Fruit fly (Drosophila melanogaster): ENCODE data around the gene Brf.

Gene Brf

DNA sequence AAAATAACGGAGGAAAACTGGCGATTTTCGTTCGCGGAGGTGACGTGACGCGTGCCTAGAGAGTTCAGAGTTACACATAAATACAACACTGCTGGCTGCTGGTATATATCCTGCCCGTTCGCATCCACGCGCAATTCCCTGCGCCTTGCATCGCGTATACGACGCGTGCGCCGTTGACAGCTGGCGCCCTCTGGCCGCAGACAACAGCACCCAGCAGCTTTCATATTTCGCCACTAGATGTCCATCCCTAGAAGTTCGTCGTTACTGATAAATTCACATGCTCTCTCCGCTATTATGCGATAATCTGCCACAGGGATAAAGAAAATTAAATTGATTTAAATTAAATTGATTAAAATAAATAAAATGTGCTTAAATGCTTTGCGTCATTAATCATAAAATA lies 11.3 kb upstream of the Brf start, which contains the start of gene Sur-8 (continued):
- TF ChIP-seq CG10959 (GFP tag; IDR thresholded peaks at IDR 0.05) = peak; percentile 29; the same call in 1 of the 2 replicates
- TF ChIP-seq pita (GFP tag; optimal IDR thresholded peaks at IDR 0.05) = no peak
- peak; percentile 81 for TF ChIP-seq CG5953 (GFP tag; IDR thresholded peaks at IDR 0.05)
- TF ChIP-seq mld (GFP tag; IDR thresholded peaks at IDR 0.05; ENCODE audit: partially characterized antibody) = peak; percentile 11; the same call in 1 of the 3 replicates
- TF ChIP-seq row (GFP tag; IDR thresholded peaks at IDR 0.05) = 0 out of 3 replicates have a peak, but pooled peaks have one; percentile 22
- TF ChIP-seq bbx (GFP tag; IDR thresholded peaks at IDR 0.05; ENCODE audit: partially characterized antibody) = no peak
- TF ChIP-seq CG11696 (GFP tag; IDR thresholded peaks at IDR 0.05) = peak; percentile 44; the same call in 1 of the 2 replicates
- TF ChIP-seq Adf1 (GFP tag; IDR thresholded peaks at IDR 0.05) = peak; percentile 39
- TF ChIP-seq zen (tag; optimal IDR thresholded peaks at IDR 0.05) = peak; percentile 53
- no peak for TF ChIP-seq gcm (GFP tag; optimal IDR thresholded peaks at IDR 0.05)
- TF ChIP-seq MTF-1 (GFP tag; optimal IDR thresholded peaks at IDR 0.05; ENCODE audit: borderline replicate concordance) = peak; percentile 78
- TF ChIP-seq CG3847 (GFP tag; IDR thresholded peaks at IDR 0.05) = peak; percentile 61
- TF ChIP-seq Opbp (GFP tag; IDR thresholded peaks at IDR 0.05; ENCODE audit: partially characterized antibody) = peak; percentile 50; the same call in 2 of the 3 replicates
- 0 out of 2 replicates have a peak, but pooled peaks have one; percentile 20 for TF ChIP-seq unc-4 (GFP tag; IDR thresholded peaks at IDR 0.05; ENCODE audit: partially characterized antibody)
- no peak for TF ChIP-seq lola (GFP tag; optimal IDR thresholded peaks at IDR 0.05)
- no peak for TF ChIP-seq chn (GFP tag; optimal IDR thresholded peaks at IDR 0.05)
- TF ChIP-seq CG7357 (GFP tag; IDR thresholded peaks at IDR 0.05) = peak; percentile 34; the same call in 1 of the 3 replicates
- TF ChIP-seq CG18011 (GFP tag; optimal IDR thresholded peaks at IDR 0.05) = peak; percentile 25
- TF ChIP-seq Oaz (GFP tag; IDR thresholded peaks at IDR 0.05) = 0 out of 2 replicates have a peak, but pooled peaks have one; percentile 45
- no peak for TF ChIP-seq CG10565 (GFP tag; optimal IDR thresholded peaks at IDR 0.05)
- no peak for TF ChIP-seq CG7786 (GFP tag; optimal IDR thresholded peaks at IDR 0.05)
- peak; percentile 46 for TF ChIP-seq HmgD (GFP tag; optimal IDR thresholded peaks at IDR 0.05)
- peak; percentile 86 for TF ChIP-seq zfh1 (GFP tag; IDR thresholded peaks at IDR 0.05)
- TF ChIP-seq seq (GFP tag; IDR thresholded peaks at IDR 0.05) = no peak
- peak; percentile 55 for TF ChIP-seq CG1647 (GFP tag; optimal IDR thresholded peaks at IDR 0.05)
- no peak for TF ChIP-seq vnd (GFP tag; IDR thresholded peaks at IDR 0.05; ENCODE audit: partially characterized antibody)
- peak; percentile 53 for TF ChIP-seq CG17359 (tag; optimal IDR thresholded peaks at IDR 0.05)
- peak in 1 of 2 experiments; percentile 45 for TF ChIP-seq bsh (GFP tag; optimal IDR thresholded peaks at IDR 0.05)
- no peak for TF ChIP-seq kni (GFP tag; optimal IDR thresholded peaks at IDR 0.05)
- 0 out of 4 replicates have a peak, but pooled peaks have one; percentile 26 for TF ChIP-seq chinmo (GFP tag; IDR thresholded peaks at IDR 0.05; ENCODE audit: partially characterized antibody)
- TF ChIP-seq Lpt (GFP tag; optimal IDR thresholded peaks at IDR 0.05) = no peak
- peak; percentile 91 for TF ChIP-seq NFAT (GFP tag; IDR thresholded peaks at IDR 0.05)
- peak; percentile 89 for TF ChIP-seq CG11247 (GFP tag; IDR thresholded peaks at IDR 0.05)
- peak; percentile 59 for TF ChIP-seq CG14050 (GFP tag; IDR thresholded peaks at IDR 0.05)
- 0 out of 3 replicates have a peak, but pooled peaks have one; percentile 33 for TF ChIP-seq zen2 (GFP tag; IDR thresholded peaks at IDR 0.05; ENCODE audit: partially characterized antibody)
- peak; percentile 66 for TF ChIP-seq CG11085 (GFP tag; IDR thresholded peaks at IDR 0.05)
- no peak for TF ChIP-seq run (tag; optimal IDR thresholded peaks at IDR 0.05)
- 0 out of 2 replicates have a peak, but pooled peaks have one; percentile 31 for TF ChIP-seq sim (GFP tag; IDR thresholded peaks at IDR 0.05)
- TF ChIP-seq Dip3 (GFP tag; optimal IDR thresholded peaks at IDR 0.05) = peak; percentile 39
- no peak for TF ChIP-seq CG31388 (GFP tag; optimal IDR thresholded peaks at IDR 0.05)
- TF ChIP-seq Camta (GFP tag; optimal IDR thresholded peaks at IDR 0.05) = peak; percentile 45
- peak; percentile 52 for TF ChIP-seq CG4820 (GFP tag; optimal IDR thresholded peaks at IDR 0.05)
- TF ChIP-seq Hr51 (GFP tag; optimal IDR thresholded peaks at IDR 0.05) = peak in 1 of 2 experiments; percentile 17
- peak; percentile 72 to 77 for TF ChIP-seq dpn (GFP tag; optimal IDR thresholded peaks at IDR 0.05)
- no peak for TF ChIP-seq CG17802 (tag; optimal IDR thresholded peaks at IDR 0.05)
- peak; percentile 48 for TF ChIP-seq CoRest (tag; optimal IDR thresholded peaks at IDR 0.05)
- peak; percentile 26 for TF ChIP-seq Atf3 (GFP tag; optimal IDR thresholded peaks at IDR 0.05)
- no peak for TF ChIP-seq eyg (GFP tag; optimal IDR thresholded peaks at IDR 0.05)
- TF ChIP-seq tin (GFP tag; optimal IDR thresholded peaks at IDR 0.05) = peak; percentile 78
